Worm (Caenorhabditis elegans): ENCODE results near the gene fat-4.
A peak's percentile ranks its signal among the peaks of the same experiment; 100 is the strongest.

The fat-4 gene

DNA sequence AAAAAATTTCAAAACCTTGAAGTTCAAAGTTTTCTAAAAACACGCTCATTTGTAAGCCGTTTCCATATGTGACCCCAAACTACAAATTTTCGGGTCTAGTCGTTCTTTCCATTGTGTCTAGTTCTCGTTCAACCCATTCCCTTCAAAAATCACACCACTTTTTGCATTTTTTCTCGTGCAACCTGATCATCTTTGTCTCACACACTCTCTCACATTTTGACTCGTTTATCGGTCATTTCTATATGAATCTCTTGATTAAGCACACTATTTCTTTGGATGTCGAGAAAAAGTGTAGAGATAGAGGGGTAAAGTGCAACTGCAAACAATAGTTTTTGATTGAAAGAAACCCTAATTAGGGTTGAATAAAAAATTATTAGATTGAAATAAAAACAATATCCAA is 4.3 kb downstream of the fat-4 start:
- TF ChIP-seq elt-1 (tag; optimal IDR thresholded peaks at IDR 0.05; ENCODE audit: borderline replicate concordance, insufficient read depth) (no peak), sptf-1 (tag; optimal IDR thresholded peaks at IDR 0.05) (no peak), M03D4.4 (tag; optimal IDR thresholded peaks at IDR 0.05) (no peak), pha-4 (tag; optimal IDR thresholded peaks at IDR 0.05) (no peak), flh-1 (GFP tag; optimal IDR thresholded peaks at IDR 0.05) (no peak), lsy-2 (tag; optimal IDR thresholded peaks at IDR 0.05) (no peak), snpc-4 (tag; optimal IDR thresholded peaks at IDR 0.05) (no peak), unc-120 (tag; optimal IDR thresholded peaks at IDR 0.05; ENCODE audit: poor library complexity, severe bottlenecking) (peak; percentile 52), ces-1 (GFP tag; optimal IDR thresholded peaks at IDR 0.05) (peak; percentile 66), bed-3 (GFP tag; optimal IDR thresholded peaks at IDR 0.05) (no peak), hlh-1 (tag; optimal IDR thresholded peaks at IDR 0.05) (no peak), nhr-2 (tag; optimal IDR thresholded peaks at IDR 0.05) (no peak), ceh-83 (GFP tag; optimal IDR thresholded peaks at IDR 0.05) (no peak), ceh-39 (tag; optimal IDR thresholded peaks at IDR 0.05) (peak; percentile 53)

DNA sequence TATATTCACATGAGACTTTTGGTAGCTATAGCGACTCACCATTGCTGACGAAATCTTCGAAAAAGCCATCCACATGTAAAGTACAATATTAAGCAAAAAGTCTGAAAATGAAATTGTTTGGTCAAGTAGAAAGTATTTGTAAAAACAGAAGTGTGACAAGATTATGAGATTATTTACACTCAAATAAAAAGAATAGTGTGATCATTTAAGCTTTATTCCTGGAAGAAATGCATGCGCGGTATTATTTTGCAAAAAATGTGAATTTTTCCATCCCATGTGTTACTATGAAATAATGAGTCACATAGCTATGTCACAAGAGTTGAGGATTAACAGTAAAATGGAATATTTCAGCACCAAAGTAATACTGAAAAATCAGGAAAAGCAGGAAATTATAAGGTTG is 11.4 kb downstream of the fat-4 start, which contains the start of gene dct-15:
Gene dct-15 (minus strand): TSS at position 101 of the 400 bp plus-strand sequence.
- TF ChIP-seq lin-32 (GFP tag; optimal IDR thresholded peaks at IDR 0.05) (no peak), lsy-2 (tag; optimal IDR thresholded peaks at IDR 0.05) (no peak), blmp-1 (tag; optimal IDR thresholded peaks at IDR 0.05) (no peak), elt-3 (tag; optimal IDR thresholded peaks at IDR 0.05) (no peak), pha-4 (tag; optimal IDR thresholded peaks at IDR 0.05) (no peak), tbx-8 (GFP tag; optimal IDR thresholded peaks at IDR 0.05) (no peak), sem-2 (GFP tag; optimal IDR thresholded peaks at IDR 0.05) (no peak), M03D4.4 (tag; optimal IDR thresholded peaks at IDR 0.05) (no peak), ceh-83 (GFP tag; optimal IDR thresholded peaks at IDR 0.05) (no peak), snpc-4 (tag; optimal IDR thresholded peaks at IDR 0.05) (no peak), ceh-39 (tag; optimal IDR thresholded peaks at IDR 0.05) (no peak), unc-62 (GFP tag; optimal IDR thresholded peaks at IDR 0.05) (no peak), mab-5 (tag; optimal IDR thresholded peaks at IDR 0.05) (no peak), drap-1 (GFP tag; optimal IDR thresholded peaks at IDR 0.05) (no peak), nhr-2 (tag; optimal IDR thresholded peaks at IDR 0.05) (no peak), nhr-28 (tag; optimal IDR thresholded peaks at IDR 0.05) (no peak), nhr-237 (tag; optimal IDR thresholded peaks at IDR 0.05) (no peak), sptf-1 (tag; optimal IDR thresholded peaks at IDR 0.05) (no peak), ceh-43 (GFP tag; optimal IDR thresholded peaks at IDR 0.05) (no peak), unc-39 (tag; optimal IDR thresholded peaks at IDR 0.05) (no peak)

DNA sequence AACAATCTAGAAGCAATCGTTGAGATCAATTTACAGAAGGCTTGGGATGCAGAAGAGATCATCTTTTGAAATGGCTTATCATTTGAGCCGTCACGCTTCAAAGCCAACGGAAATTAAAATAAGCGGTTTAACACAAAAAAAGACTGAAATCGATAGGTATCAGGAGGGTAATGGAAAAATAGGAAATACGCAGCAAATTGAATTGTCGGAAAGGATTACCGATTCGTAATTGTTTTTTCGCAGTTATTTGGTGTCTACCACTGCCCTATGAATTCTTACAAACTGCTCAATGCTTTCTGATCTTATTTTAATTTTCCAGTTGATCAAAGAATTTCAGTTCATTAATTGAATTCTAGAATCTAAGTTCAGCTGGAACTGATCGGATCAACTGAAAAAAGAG is 12.3 kb downstream of the fat-4 start:
- TF ChIP-seq nhr-2 (tag; optimal IDR thresholded peaks at IDR 0.05) (no peak), elt-3 (tag; optimal IDR thresholded peaks at IDR 0.05) (no peak), ceh-43 (GFP tag; optimal IDR thresholded peaks at IDR 0.05) (no peak), sem-2 (GFP tag; optimal IDR thresholded peaks at IDR 0.05) (no peak), lin-32 (GFP tag; optimal IDR thresholded peaks at IDR 0.05) (no peak), pha-4 (tag; optimal IDR thresholded peaks at IDR 0.05) (no peak), ham-2 (GFP tag; optimal IDR thresholded peaks at IDR 0.05) (no peak), nhr-28 (tag; optimal IDR thresholded peaks at IDR 0.05) (no peak), M03D4.4 (tag; optimal IDR thresholded peaks at IDR 0.05) (no peak), nhr-76 (tag; optimal IDR thresholded peaks at IDR 0.05) (no peak), flh-1 (GFP tag; optimal IDR thresholded peaks at IDR 0.05) (no peak), elt-1 (tag; optimal IDR thresholded peaks at IDR 0.05; ENCODE audit: borderline replicate concordance, insufficient read depth) (no peak), lsy-2 (tag; optimal IDR thresholded peaks at IDR 0.05) (no peak), sptf-1 (tag; optimal IDR thresholded peaks at IDR 0.05) (no peak), mab-5 (tag; optimal IDR thresholded peaks at IDR 0.05) (no peak)

DNA sequence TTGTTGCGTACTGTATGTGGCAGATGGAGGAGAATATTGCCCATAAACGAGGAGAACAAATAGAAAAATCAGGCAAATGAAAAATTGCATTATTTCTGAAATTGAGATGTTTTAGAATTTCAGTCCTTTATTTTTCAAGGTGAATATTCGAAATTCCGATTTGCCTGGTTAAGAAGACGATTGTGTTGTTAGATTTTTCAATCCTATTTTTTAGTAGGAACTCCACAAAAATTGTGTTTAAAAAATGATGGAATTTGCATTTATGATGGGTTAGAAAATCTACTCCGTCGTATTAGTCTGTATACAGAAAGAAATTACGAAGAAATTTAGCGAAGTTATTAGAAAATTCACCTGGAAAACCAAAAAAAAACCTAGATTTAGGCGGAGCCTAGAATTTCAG is 16.2 kb downstream of the fat-4 start, which contains the start of gene egl-20:
Gene egl-20 (minus strand): TSS at position 101 of the 400 bp plus-strand sequence.
- no peak for TF ChIP-seq tbx-8 (GFP tag; optimal IDR thresholded peaks at IDR 0.05)
- TF ChIP-seq lin-13 (tag; optimal IDR thresholded peaks at IDR 0.05): no peak
- TF ChIP-seq lin-32 (GFP tag; optimal IDR thresholded peaks at IDR 0.05): no peak

DNA sequence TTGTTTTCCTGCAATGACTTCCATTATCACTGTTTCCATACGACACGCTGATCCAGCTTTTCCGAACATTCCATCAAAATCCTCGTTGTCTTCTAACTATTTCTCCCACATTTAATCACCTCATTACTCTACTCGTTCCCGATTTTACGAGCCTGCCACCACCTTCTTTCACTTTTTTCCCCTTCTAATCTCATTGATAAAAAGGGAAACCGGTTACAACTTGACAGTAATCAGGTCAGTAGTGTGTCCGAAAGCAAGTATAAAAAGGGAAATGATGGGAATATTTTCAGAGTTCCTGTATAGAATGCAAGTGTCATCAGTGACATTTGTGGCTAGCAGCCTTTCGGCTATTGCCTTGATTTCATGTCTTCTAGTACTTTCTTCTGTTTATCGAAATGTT is 22.4 kb downstream of the fat-4 start, which contains the start of gene col-123:
Gene col-123 (plus strand): TSS at position 301 of the 400 bp plus-strand sequence.
- no peak for TF ChIP-seq bed-3 (GFP tag; optimal IDR thresholded peaks at IDR 0.05)
- TF ChIP-seq nhr-12 (tag; optimal IDR thresholded peaks at IDR 0.05): no peak
- no peak for TF ChIP-seq nhr-28 (tag; optimal IDR thresholded peaks at IDR 0.05)
- TF ChIP-seq ztf-11 (tag; optimal IDR thresholded peaks at IDR 0.05): no peak
- TF ChIP-seq sem-2 (GFP tag; optimal IDR thresholded peaks at IDR 0.05): no peak
- no peak for TF ChIP-seq mls-2 (tag; optimal IDR thresholded peaks at IDR 0.05)
- no peak for TF ChIP-seq cnd-1 (tag; optimal IDR thresholded peaks at IDR 0.05)
- TF ChIP-seq drap-1 (GFP tag; optimal IDR thresholded peaks at IDR 0.05): no peak
- TF ChIP-seq ceh-43 (GFP tag; optimal IDR thresholded peaks at IDR 0.05): no peak
- TF ChIP-seq lin-32 (GFP tag; optimal IDR thresholded peaks at IDR 0.05): no peak
- no peak for TF ChIP-seq hlh-1 (tag; optimal IDR thresholded peaks at IDR 0.05)
- no peak for TF ChIP-seq elt-3 (tag; optimal IDR thresholded peaks at IDR 0.05)
- TF ChIP-seq unc-120 (tag; optimal IDR thresholded peaks at IDR 0.05; ENCODE audit: poor library complexity, severe bottlenecking): no peak
- no peak for TF ChIP-seq elt-1 (tag; optimal IDR thresholded peaks at IDR 0.05; ENCODE audit: borderline replicate concordance, insufficient read depth)
- TF ChIP-seq ceh-39 (tag; optimal IDR thresholded peaks at IDR 0.05): no peak
- TF ChIP-seq ham-2 (GFP tag; optimal IDR thresholded peaks at IDR 0.05): no peak
